Worm (Caenorhabditis elegans) whole organism, L2 larva: ENCODE results near the gene srz-70.

Experiments
- C34F6.9 ChIP-seq: fragments of 150-350 bp; optimal IDR thresholded peaks from 2 replicates; lab custom pipeline; 2014; ENCODE audit warnings: missing biosample characterization, missing genetic modification characterization
- ZK546.5 ChIP-seq: sonication (generic microtip); optimal IDR thresholded peaks from 2 replicates; lab custom pipeline; 2017; ENCODE audit warnings: missing biosample characterization, missing genetic modification characterization
- aly-2 ChIP-seq: fragments of 150-350 bp; optimal IDR thresholded peaks from 2 replicates; lab custom pipeline; 2014; ENCODE audit warnings: missing biosample characterization, missing genetic modification characterization
- ama-1 ChIP-seq: fragments of 150-350 bp; optimal IDR thresholded peaks from 2 replicates; lab custom pipeline; 2018; ENCODE audit warnings: inconsistent platforms
- blmp-1 ChIP-seq: sonication (generic microtip); optimal IDR thresholded peaks from 2 replicates; lab custom pipeline; 2017; ENCODE audit warnings: missing genetic modification characterization, mild to moderate bottlenecking, missing compliant biosample characterization, antibody characterized with exemption, moderate library complexity; ENCODE audit not compliant: insufficient read depth
- fos-1 ChIP-seq: fragments of 150-350 bp; optimal IDR thresholded peaks from 2 replicates; lab custom pipeline; 2014; ENCODE audit warnings: missing biosample characterization, missing genetic modification characterization
- gmeb-1 ChIP-seq: fragments of 150-350 bp; optimal IDR thresholded peaks from 2 replicates; lab custom pipeline; 2014; ENCODE audit warnings: missing biosample characterization, missing genetic modification characterization
- lin-11 ChIP-seq: fragments of 150-350 bp; sonication (generic microtip); optimal IDR thresholded peaks from 2 replicates; lab custom pipeline; 2014; ENCODE audit warnings: missing biosample characterization, missing genetic modification characterization, inconsistent platforms, mixed read lengths
- skn-1 ChIP-seq: sonication (generic microtip); optimal IDR thresholded peaks from 2 replicates; lab custom pipeline; 2017; ENCODE audit warnings: missing biosample characterization, missing genetic modification characterization

ce11 chrIV:3504144-3504543, 25.3 kb upstream of the srz-70 start, which contains the start of gene srz-83:
- TF ChIP-seq C34F6.9 (tag; lab: Kevin White, UChicago) (no peak), lin-11 (tag; lab: Kevin White, UChicago) (no peak), ama-1 (lab: Kevin White, UChicago) (no peak), skn-1 (tag; lab: Kevin White, UChicago) (no peak), blmp-1 (tag; lab: Kevin White, UChicago) (no peak), ZK546.5 (tag; lab: Kevin White, UChicago) (no peak), fos-1 (tag; lab: Kevin White, UChicago) (no peak), aly-2 (tag; lab: Kevin White, UChicago) (no peak), gmeb-1 (tag; lab: Kevin White, UChicago) (no peak)
